Fruit fly (Drosophila melanogaster) whole organism, embryonic: ENCODE measurements around the gene Cdc16.

Source experiments
- Atf-2 ChIP-seq: fragments of 200-800 bp; sonication (Bioruptor generic); optimal IDR thresholded peaks from 2 replicates; lab custom pipeline; 2016; ENCODE audit warnings: missing biosample characterization, missing genetic modification characterization
- CG11085 ChIP-seq: fragments of 200-800 bp; sonication (Bioruptor generic); IDR thresholded peaks from 2 replicates; pipeline ENCODE4 v1.3.6; 2022; ENCODE audit warnings: missing biosample characterization, missing genetic modification characterization
- CG11398 ChIP-seq: fragments of 200-800 bp; sonication (Bioruptor generic); optimal IDR thresholded peaks from 2 replicates; lab custom pipeline; 2016; ENCODE audit warnings: missing biosample characterization, missing genetic modification characterization
- CG1233 ChIP-seq: fragments of 200-800 bp; sonication (Bioruptor generic); optimal IDR thresholded peaks from 4 replicates; lab custom pipeline; 2018; ENCODE audit warnings: missing biosample characterization, mild to moderate bottlenecking, missing genetic modification characterization
- CG12744 ChIP-seq: fragments of 200-800 bp; sonication (Bioruptor generic); optimal IDR thresholded peaks from 2 replicates; lab custom pipeline; 2016; ENCODE audit warnings: missing biosample characterization, missing genetic modification characterization
- CG12942 ChIP-seq: fragments of 200-800 bp; sonication (Bioruptor generic); optimal IDR thresholded peaks from 3 replicates; lab custom pipeline; 2016; ENCODE audit warnings: missing biosample characterization, missing genetic modification characterization
- CG14014 ChIP-seq: fragments of 200-800 bp; sonication (Bioruptor generic); IDR thresholded peaks from 2 replicates; pipeline ENCODE4 v1.3.6; 2022; ENCODE audit warnings: missing biosample characterization, missing genetic modification characterization
- CG14050 ChIP-seq: fragments of 200-800 bp; sonication (Bioruptor generic); IDR thresholded peaks from 3 replicates; pipeline ENCODE4 v1.3.6; 2022; ENCODE audit warnings: missing biosample characterization, missing genetic modification characterization
- CG15479 ChIP-seq: fragments of 200-800 bp; sonication (Bioruptor generic); optimal IDR thresholded peaks from 3 replicates; lab custom pipeline; 2019; ENCODE audit warnings: missing biosample characterization, mild to moderate bottlenecking, missing genetic modification characterization, moderate library complexity
- CG16813 ChIP-seq: fragments of 200-800 bp; sonication (Bioruptor generic); IDR thresholded peaks from 3 replicates; pipeline ENCODE4 v1.3.6; 2022; ENCODE audit warnings: missing biosample characterization, missing genetic modification characterization; ENCODE audit not compliant: partially characterized antibody
- CG17186 ChIP-seq: fragments of 200-800 bp; sonication (Bioruptor generic); optimal IDR thresholded peaks from 3 replicates; lab custom pipeline; 2017; ENCODE audit warnings: missing biosample characterization, missing genetic modification reagents, missing genetic modification characterization
- CG2712 ChIP-seq: fragments of 200-800 bp; optimal IDR thresholded peaks from 3 replicates; lab custom pipeline; 2019; ENCODE audit warnings: missing biosample characterization, mild to moderate bottlenecking, missing genetic modification characterization, moderate library complexity
- CG31388 ChIP-seq: fragments of 200-800 bp; sonication (Bioruptor generic); optimal IDR thresholded peaks from 2 replicates; lab custom pipeline; 2016; ENCODE audit warnings: missing biosample characterization, missing genetic modification characterization
- CG34422 ChIP-seq: fragments of 200-800 bp; sonication (Bioruptor generic); IDR thresholded peaks from 3 replicates; pipeline ENCODE4 v1.3.6; 2022; ENCODE audit warnings: missing biosample characterization, missing genetic modification characterization
- CG3847 ChIP-seq: fragments of 200-800 bp; sonication (Bioruptor generic); IDR thresholded peaks from 2 replicates; pipeline ENCODE4 v1.3.6; 2022; ENCODE audit warnings: missing biosample characterization, missing genetic modification characterization
- CG4424 ChIP-seq: fragments of 200-800 bp; sonication (Bioruptor generic); optimal IDR thresholded peaks from 3 replicates; lab custom pipeline; 2016; ENCODE audit warnings: missing biosample characterization, missing genetic modification characterization
- CG6689 ChIP-seq: fragments of 200-800 bp; sonication (Bioruptor generic); IDR thresholded peaks from 2 replicates; pipeline ENCODE4 v1.3.6; 2022; ENCODE audit warnings: missing biosample characterization, missing genetic modification characterization
- CG6765 ChIP-seq: fragments of 200-800 bp; sonication (Bioruptor generic); optimal IDR thresholded peaks from 3 replicates; lab custom pipeline; 2017; ENCODE audit warnings: missing biosample characterization, mild to moderate bottlenecking, missing genetic modification characterization
- CG6854 ChIP-seq: fragments of 200-800 bp; sonication (Bioruptor generic); optimal IDR thresholded peaks from 3 replicates; lab custom pipeline; 2017; ENCODE audit warnings: missing biosample characterization, mild to moderate bottlenecking, missing genetic modification characterization
- CG7786 ChIP-seq: fragments of 200-800 bp; sonication (Bioruptor generic); optimal IDR thresholded peaks from 2 replicates; lab custom pipeline; 2016; ENCODE audit warnings: missing biosample characterization, missing genetic modification characterization
- CG9817 ChIP-seq: fragments of 200-800 bp; sonication (Bioruptor generic); optimal IDR thresholded peaks from 2 replicates; lab custom pipeline; 2018; ENCODE audit warnings: missing biosample characterization, mild to moderate bottlenecking, missing genetic modification characterization, moderate library complexity
- Camta ChIP-seq: fragments of 200-800 bp; sonication (Bioruptor generic); optimal IDR thresholded peaks from 2 replicates; lab custom pipeline; 2016; ENCODE audit warnings: missing biosample characterization, missing genetic modification characterization
- Chrac-16 ChIP-seq: fragments of 200-800 bp; sonication (Bioruptor generic); optimal IDR thresholded peaks from 3 replicates; lab custom pipeline; 2016; ENCODE audit warnings: missing biosample characterization, missing genetic modification characterization
- CoRest ChIP-seq: fragments of 200-800 bp; sonication (Bioruptor generic); optimal IDR thresholded peaks from 3 replicates; lab custom pipeline; 2018; ENCODE audit warnings: missing biosample characterization, mild to moderate bottlenecking, missing genetic modification characterization, moderate library complexity
- D19A ChIP-seq: fragments of 200-800 bp; optimal IDR thresholded peaks from 3 replicates; lab custom pipeline; 2019; ENCODE audit warnings: missing biosample characterization, mild to moderate bottlenecking, missing genetic modification characterization, moderate library complexity
- Dll ChIP-seq: fragments of 200-800 bp; sonication (Bioruptor generic); IDR thresholded peaks from 4 replicates; pipeline ENCODE4 v1.3.6; 2022; ENCODE audit warnings: missing biosample characterization, missing genetic modification characterization; ENCODE audit not compliant: partially characterized antibody
- Doc2 ChIP-seq: fragments of 200-800 bp; sonication (Bioruptor generic); IDR thresholded peaks from 2 replicates; pipeline ENCODE4 v1.3.6; 2022; ENCODE audit warnings: missing biosample characterization, missing genetic modification characterization
- Elba2 ChIP-seq: fragments of 200-800 bp; sonication (Bioruptor generic); optimal IDR thresholded peaks from 3 replicates; lab custom pipeline; 2016; ENCODE audit warnings: missing biosample characterization, missing genetic modification characterization
- HHEX ChIP-seq: fragments of 200-800 bp; sonication (Bioruptor generic); optimal IDR thresholded peaks from 3 replicates; lab custom pipeline; 2017; ENCODE audit warnings: missing biosample characterization, mild to moderate bottlenecking, missing genetic modification characterization, missing genetic modification reagents
- HmgD ChIP-seq: fragments of 200-800 bp; sonication (Bioruptor generic); optimal IDR thresholded peaks from 3 replicates; lab custom pipeline; 2016; ENCODE audit warnings: missing biosample characterization, missing genetic modification characterization
- NC2α ChIP-seq: fragments of 200-800 bp; sonication (Bioruptor generic); optimal IDR thresholded peaks from 2 replicates; lab custom pipeline; 2016; ENCODE audit warnings: missing biosample characterization, missing genetic modification characterization
- Spps ChIP-seq: fragments of 200-800 bp; sonication (Bioruptor generic); optimal IDR thresholded peaks from 2 replicates; lab custom pipeline; 2018; ENCODE audit warnings: missing biosample characterization, mild to moderate bottlenecking, missing genetic modification characterization
- TFAM ChIP-seq: fragments of 200-800 bp; sonication (Bioruptor generic); optimal IDR thresholded peaks from 2 replicates; lab custom pipeline; 2017; ENCODE audit warnings: missing biosample characterization, missing genetic modification characterization, inconsistent platforms
- Taf1 ChIP-seq: fragments of 200-800 bp; sonication (Bioruptor generic); IDR thresholded peaks from 2 replicates; pipeline ENCODE4 v1.3.6; 2022; ENCODE audit warnings: missing biosample characterization, missing genetic modification characterization
- ara ChIP-seq: fragments of 200-800 bp; sonication (Bioruptor generic); IDR thresholded peaks from 2 replicates; pipeline ENCODE4 v1.3.6; 2022; ENCODE audit warnings: missing biosample characterization, missing genetic modification characterization
- ase ChIP-seq: fragments of 200-800 bp; sonication (Bioruptor generic); IDR thresholded peaks from 3 replicates; pipeline ENCODE4 v1.3.6; 2022; ENCODE audit warnings: missing biosample characterization, missing genetic modification characterization
- ato ChIP-seq: fragments of 200-800 bp; sonication (Bioruptor generic); IDR thresholded peaks from 2 replicates; pipeline ENCODE4 v1.3.6; 2022; ENCODE audit warnings: missing biosample characterization, missing genetic modification characterization; ENCODE audit not compliant: partially characterized antibody
- bcd ChIP-seq: fragments of 200-800 bp; sonication (Bioruptor generic); optimal IDR thresholded peaks from 2 replicates; lab custom pipeline; 2017; ENCODE audit warnings: missing biosample characterization, mild to moderate bottlenecking, missing genetic modification characterization
- bsh ChIP-seq, 2 experiments: fragments of 200-800 bp; sonication (Bioruptor generic); optimal IDR thresholded peaks; 2 replicates each; lab custom pipeline; 2017 to 2018; ENCODE audit warnings: mild to moderate bottlenecking in 2 of 2, missing biosample characterization in 2 of 2, missing genetic modification characterization in 2 of 2, moderate library complexity in 1 of 2
- chif ChIP-seq, 2 experiments: fragments of 200-800 bp; sonication (Bioruptor generic); optimal IDR thresholded peaks; 3 replicates each; lab custom pipeline; 2016; ENCODE audit warnings: missing biosample characterization in 2 of 2, missing genetic modification characterization in 2 of 2
- chm ChIP-seq: fragments of 200-800 bp; sonication (Bioruptor generic); IDR thresholded peaks from 2 replicates; pipeline ENCODE4 v1.3.6; 2022; ENCODE audit warnings: missing biosample characterization, missing genetic modification characterization
- danr ChIP-seq: fragments of 200-800 bp; sonication (Bioruptor generic); IDR thresholded peaks from 2 replicates; pipeline ENCODE4 v1.3.6; 2022; ENCODE audit warnings: missing biosample characterization, missing genetic modification characterization
- dpn ChIP-seq, 2 experiments: fragments of 200-800 bp; sonication (Bioruptor generic); optimal IDR thresholded peaks; 3 replicates each; lab custom pipeline; 2016; ENCODE audit warnings: missing biosample characterization in 2 of 2, missing genetic modification characterization in 2 of 2
- ems ChIP-seq: fragments of 200-800 bp; sonication (Bioruptor generic); optimal IDR thresholded peaks from 3 replicates; lab custom pipeline; 2016; ENCODE audit warnings: missing biosample characterization, missing genetic modification characterization
- fd96Cb ChIP-seq: fragments of 200-800 bp; sonication (Bioruptor generic); optimal IDR thresholded peaks from 2 replicates; lab custom pipeline; 2018; ENCODE audit warnings: missing biosample characterization, mild to moderate bottlenecking, missing genetic modification characterization, moderate library complexity
- nom ChIP-seq: fragments of 200-800 bp; sonication (Bioruptor generic); optimal IDR thresholded peaks from 2 replicates; lab custom pipeline; 2017; ENCODE audit warnings: missing biosample characterization, missing genetic modification characterization, mild to moderate bottlenecking, moderate library complexity, missing genetic modification reagents
- shn ChIP-seq: fragments of 200-800 bp; sonication (Bioruptor generic); optimal IDR thresholded peaks from 3 replicates; lab custom pipeline; 2016; ENCODE audit warnings: missing biosample characterization, missing genetic modification characterization
- sqz ChIP-seq: fragments of 200-800 bp; sonication (Bioruptor generic); optimal IDR thresholded peaks from 3 replicates; lab custom pipeline; 2018; ENCODE audit warnings: missing biosample characterization, mild to moderate bottlenecking, missing genetic modification characterization
- toy ChIP-seq: fragments of 200-800 bp; sonication (Bioruptor generic); IDR thresholded peaks from 2 replicates; pipeline ENCODE4 v1.3.6; 2022; ENCODE audit warnings: missing biosample characterization, missing genetic modification characterization
- yki ChIP-seq: fragments of >200 bp; optimal IDR thresholded peaks from 3 replicates; lab custom pipeline; 2018
- z ChIP-seq: fragments of 200-800 bp; sonication (Bioruptor generic); IDR thresholded peaks from 3 replicates; pipeline ENCODE4 v1.3.6; 2022; ENCODE audit warnings: missing biosample characterization, missing genetic modification characterization

Cdc16 gene

DNA sequence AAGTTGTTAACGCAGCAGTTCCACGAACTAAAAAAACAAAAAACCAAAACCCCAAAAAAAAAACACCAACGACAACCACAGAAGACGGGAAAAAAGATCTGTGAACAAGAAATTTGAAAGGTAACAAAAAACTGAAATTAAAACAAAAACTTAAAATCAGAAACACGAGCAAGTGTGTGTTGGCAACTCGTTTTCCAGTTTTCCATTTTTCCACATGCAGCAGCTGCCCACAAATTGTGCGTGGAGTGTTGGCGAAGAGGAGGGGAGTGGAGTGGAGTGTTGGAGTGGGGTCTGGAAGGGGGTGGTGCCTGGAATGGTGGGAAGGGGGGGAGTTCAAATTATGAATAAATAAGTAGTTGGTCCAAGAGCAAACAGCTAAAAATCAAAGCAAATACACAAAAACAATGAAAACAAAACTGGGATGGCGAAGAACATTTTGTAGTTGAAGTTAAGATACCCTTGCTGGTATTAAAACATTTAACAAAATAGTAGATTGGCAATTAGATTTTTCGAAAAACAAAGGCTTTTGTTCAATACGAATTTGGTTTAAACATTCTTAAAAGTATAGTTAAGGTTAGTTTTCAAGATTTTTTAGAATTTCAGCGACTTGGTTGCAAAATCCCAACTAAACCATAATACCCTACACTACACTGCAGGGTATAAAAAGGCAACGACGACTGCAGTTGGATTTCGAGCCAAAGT is 52.5 kb downstream of the Cdc16 start (continued):
- TF ChIP-seq Spps (tag; lab: Kevin White, UChicago) (peak; percentile 23), Doc2 (no peak), chif (GFP tag; optimal IDR thresholded peaks at IDR 0.05; lab: Kevin White, UChicago) (peak; percentile 37 to 55), CG6765 (GFP tag; lab: Kevin White, UChicago) (no peak), CG12744 (GFP tag; lab: Kevin White, UChicago) (no peak), CG31388 (no peak), CG11398 (GFP tag; lab: Kevin White, UChicago) (peak; percentile 25), HHEX (GFP tag; lab: Kevin White, UChicago) (no peak), CG3847 (no peak), CG14014 (no peak), CG15479 (GFP tag; lab: Kevin White, UChicago) (no peak), danr (GFP tag; lab: Robert Waterston, UW) (0 out of 2 replicates have a peak, but pooled peaks have one; percentile 29), ato (GFP tag; lab: Robert Waterston, UW) (no peak), NC2α (GFP tag; lab: Kevin White, UChicago) (peak; percentile 46), Taf1 (GFP tag; lab: Robert Waterston, UW) (no peak), CG14050 (GFP tag; lab: Robert Waterston, UW) (no peak), D19A (tag; lab: Kevin White, UChicago) (peak; percentile 97), CG16813 (GFP tag; lab: Robert Waterston, UW) (no peak), Atf-2 (peak; percentile 37), fd96Cb (tag; lab: Kevin White, UChicago) (peak; percentile 70), ara (no peak), TFAM (GFP tag; lab: Kevin White, UChicago) (no peak), CG4424 (GFP tag; lab: Kevin White, UChicago) (peak; percentile 41), z (GFP tag; lab: Robert Waterston, UW) (no peak), CoRest (tag; lab: Kevin White, UChicago) (peak; percentile 46), CG12942 (no peak), CG34422 (GFP tag; lab: Robert Waterston, UW) (no peak), CG2712 (tag; lab: Kevin White, UChicago) (peak; percentile 78), CG7786 (peak; percentile 11), CG17186 (GFP tag; lab: Kevin White, UChicago) (no peak), Elba2 (GFP tag; lab: Kevin White, UChicago) (no peak), ems (GFP tag; lab: Kevin White, UChicago) (no peak), chm (GFP tag; lab: Robert Waterston, UW) (no peak), CG6854 (GFP tag; lab: Kevin White, UChicago) (no peak), Camta (GFP tag; lab: Kevin White, UChicago) (peak; percentile 18), toy (no peak), Chrac-16 (GFP tag; lab: Kevin White, UChicago) (peak; percentile 46), bcd (GFP tag; lab: Kevin White, UChicago) (peak; percentile 56), sqz (peak; percentile 74), nom (GFP tag; lab: Kevin White, UChicago) (no peak), CG6689 (GFP tag; lab: Robert Waterston, UW) (no peak), dpn (GFP tag; optimal IDR thresholded peaks at IDR 0.05; lab: Kevin White, UChicago) (peak in 1 of 2 experiments; percentile 22), bsh (GFP tag; optimal IDR thresholded peaks at IDR 0.05; lab: Kevin White, UChicago) (peak in 1 of 2 experiments; percentile 76), shn (no peak), Dll (no peak), HmgD (GFP tag; lab: Kevin White, UChicago) (no peak), yki (lab: Kevin White, UChicago) (no peak), CG9817 (tag; lab: Kevin White, UChicago) (no peak), CG1233 (GFP tag; lab: Kevin White, UChicago) (peak; percentile 4), ase (GFP tag; lab: Robert Waterston, UW) (no peak), CG11085 (GFP tag; lab: Robert Waterston, UW) (no peak)
